Worm (Caenorhabditis elegans) whole organism, late embryonic: ENCODE data around the gene F54E2.2.
A peak's percentile ranks its signal among the peaks of the same experiment; 100 is the strongest.

ENCODE experiments used
- C38D4.7 ChIP-seq: fragments of 200-800 bp; sonication (Bioruptor generic); optimal IDR thresholded peaks from 2 replicates; lab custom pipeline; 2018; ENCODE audit warnings: mild to moderate bottlenecking, missing genetic modification characterization, moderate library complexity, missing compliant biosample characterization
- Y22D7AL.16 ChIP-seq: sonication (generic microtip); optimal IDR thresholded peaks from 2 replicates; lab custom pipeline; 2016; ENCODE audit warnings: missing genetic modification characterization, missing compliant biosample characterization
- ama-1 ChIP-seq: fragments of 150-350 bp; optimal IDR thresholded peaks from 2 replicates; lab custom pipeline; 2014
- ceh-18 ChIP-seq: sonication (generic microtip); optimal IDR thresholded peaks from 2 replicates; lab custom pipeline; 2016; ENCODE audit warnings: missing genetic modification characterization, missing compliant biosample characterization
- ceh-19 ChIP-seq: fragments of 200-800 bp; sonication (Bioruptor generic); optimal IDR thresholded peaks from 2 replicates; lab custom pipeline; 2018; ENCODE audit warnings: mild to moderate bottlenecking, missing genetic modification characterization, missing compliant biosample characterization
- ceh-22 ChIP-seq: sonication (generic microtip); optimal IDR thresholded peaks from 2 replicates; lab custom pipeline; 2017; ENCODE audit warnings: missing biosample characterization, missing genetic modification characterization
- ceh-24 ChIP-seq: sonication (generic microtip); optimal IDR thresholded peaks from 2 replicates; lab custom pipeline; 2016; ENCODE audit warnings: mild to moderate bottlenecking, missing genetic modification characterization, missing compliant biosample characterization
- ceh-30 ChIP-seq: fragments of 150-350 bp; optimal IDR thresholded peaks from 2 replicates; lab custom pipeline; 2014; ENCODE audit warnings: missing biosample characterization, missing genetic modification characterization
- ceh-34 ChIP-seq: sonication (generic microtip); optimal IDR thresholded peaks from 2 replicates; lab custom pipeline; 2016; ENCODE audit warnings: mild to moderate bottlenecking, missing genetic modification characterization, missing compliant biosample characterization
- ceh-48 ChIP-seq: sonication (generic microtip); optimal IDR thresholded peaks from 2 replicates; lab custom pipeline; 2016; ENCODE audit warnings: missing genetic modification characterization, inconsistent platforms, missing compliant biosample characterization
- ceh-6 ChIP-seq: fragments of 200-800 bp; sonication (Bioruptor generic); optimal IDR thresholded peaks from 2 replicates; lab custom pipeline; 2018; ENCODE audit warnings: mild to moderate bottlenecking, missing genetic modification characterization, missing compliant biosample characterization
- ceh-9 ChIP-seq: sonication (generic microtip); optimal IDR thresholded peaks from 2 replicates; lab custom pipeline; 2016; ENCODE audit warnings: mild to moderate bottlenecking, missing genetic modification characterization, inconsistent platforms, missing compliant biosample characterization
- che-1 ChIP-seq: sonication (generic microtip); optimal IDR thresholded peaks from 2 replicates; lab custom pipeline; 2016; ENCODE audit warnings: mild to moderate bottlenecking, missing genetic modification characterization, missing compliant biosample characterization
- dve-1 ChIP-seq: sonication (generic microtip); optimal IDR thresholded peaks from 2 replicates; lab custom pipeline; 2017; ENCODE audit warnings: antibody characterized with exemption, mild to moderate bottlenecking, missing genetic modification characterization, missing compliant biosample characterization
- elt-2 ChIP-seq: sonication (generic microtip); optimal IDR thresholded peaks from 2 replicates; lab custom pipeline; 2016; ENCODE audit warnings: missing genetic modification reagents, missing genetic modification characterization, missing compliant biosample characterization
- ets-4 ChIP-seq: sonication (generic microtip); optimal IDR thresholded peaks from 2 replicates; lab custom pipeline; 2016; ENCODE audit warnings: missing genetic modification characterization, missing compliant biosample characterization
- fax-1 ChIP-seq: sonication (generic microtip); optimal IDR thresholded peaks from 2 replicates; lab custom pipeline; 2016; ENCODE audit warnings: missing genotype, missing genetic modification characterization, missing compliant biosample characterization
- fkh-10 ChIP-seq: fragments of 150-350 bp; optimal IDR thresholded peaks from 2 replicates; lab custom pipeline; 2014; ENCODE audit warnings: missing biosample characterization, missing genetic modification reagents, missing genetic modification characterization
- fkh-6 ChIP-seq: sonication (generic microtip); optimal IDR thresholded peaks from 2 replicates; lab custom pipeline; 2016; ENCODE audit warnings: missing genetic modification characterization, missing compliant biosample characterization
- hlh-6 ChIP-seq: sonication (generic microtip); optimal IDR thresholded peaks from 2 replicates; lab custom pipeline; 2016; ENCODE audit warnings: missing genotype, missing genetic modification characterization, missing compliant biosample characterization
- hlh-8 ChIP-seq: sonication (generic microtip); optimal IDR thresholded peaks from 2 replicates; lab custom pipeline; 2016; ENCODE audit warnings: missing genotype, missing genetic modification characterization, missing compliant biosample characterization
- mec-3 ChIP-seq: sonication (generic microtip); optimal IDR thresholded peaks from 2 replicates; lab custom pipeline; 2016; ENCODE audit warnings: borderline replicate concordance, missing genetic modification characterization, missing compliant biosample characterization
- nfya-1 ChIP-seq: sonication (generic microtip); optimal IDR thresholded peaks from 2 replicates; lab custom pipeline; 2017; ENCODE audit warnings: missing genetic modification characterization, mild to moderate bottlenecking, missing compliant biosample characterization, antibody characterized with exemption, moderate library complexity
- nhr-11 ChIP-seq: fragments of 150-350 bp; optimal IDR thresholded peaks from 2 replicates; lab custom pipeline; 2014; ENCODE audit warnings: missing biosample characterization, missing genetic modification characterization
- odd-2 ChIP-seq: sonication (generic microtip); optimal IDR thresholded peaks from 2 replicates; lab custom pipeline; 2017; ENCODE audit warnings: antibody characterized with exemption, mild to moderate bottlenecking, missing genetic modification characterization, missing compliant biosample characterization
- pag-3 ChIP-seq: sonication (generic microtip); optimal IDR thresholded peaks from 2 replicates; lab custom pipeline; 2016; ENCODE audit warnings: missing compliant biosample characterization, missing genetic modification characterization, borderline replicate concordance
- pat-9 ChIP-seq: fragments of 200-800 bp; sonication (Bioruptor generic); optimal IDR thresholded peaks from 2 replicates; lab custom pipeline; 2018; ENCODE audit warnings: mild to moderate bottlenecking, missing genetic modification characterization, moderate library complexity, missing compliant biosample characterization
- pha-4 ChIP-seq: fragments of 150-350 bp; optimal IDR thresholded peaks from 2 replicates; lab custom pipeline; 2018; ENCODE audit warnings: missing biosample characterization, missing genetic modification reagents, missing genetic modification characterization
- pqm-1 ChIP-seq: sonication (generic microtip); optimal IDR thresholded peaks from 2 replicates; lab custom pipeline; 2016; ENCODE audit warnings: missing genetic modification characterization, missing compliant biosample characterization
- rnt-1 ChIP-seq: sonication (generic microtip); optimal IDR thresholded peaks from 2 replicates; lab custom pipeline; 2016; ENCODE audit warnings: missing genetic modification characterization, missing compliant biosample characterization
- sox-4 ChIP-seq: sonication (generic microtip); optimal IDR thresholded peaks from 2 replicates; lab custom pipeline; 2017; ENCODE audit warnings: mild to moderate bottlenecking, missing genetic modification characterization, inconsistent platforms, missing compliant biosample characterization
- syd-9 ChIP-seq: sonication (generic microtip); optimal IDR thresholded peaks from 2 replicates; lab custom pipeline; 2016; ENCODE audit warnings: mild to moderate bottlenecking, missing genetic modification characterization, moderate library complexity, missing compliant biosample characterization
- tbx-2 ChIP-seq: sonication (generic microtip); optimal IDR thresholded peaks from 2 replicates; lab custom pipeline; 2016; ENCODE audit warnings: missing genetic modification characterization, missing compliant biosample characterization
- ttx-3 ChIP-seq: sonication (generic microtip); optimal IDR thresholded peaks from 2 replicates; lab custom pipeline; 2016; ENCODE audit warnings: missing genetic modification reagents, missing genetic modification characterization, missing compliant biosample characterization
- unc-42 ChIP-seq: sonication (generic microtip); optimal IDR thresholded peaks from 2 replicates; lab custom pipeline; 2016; ENCODE audit warnings: missing genotype, missing genetic modification characterization, missing compliant biosample characterization

Gene F54E2.2

ce11 chrV:2800676-2801075 is 4.6 kb downstream of the F54E2.2 start:
- peak; percentile 7 for TF ChIP-seq hlh-6 (tag; lab: Kevin White, UChicago)
- TF ChIP-seq pha-4 (tag; lab: Kevin White, UChicago) = no peak

ce11 chrV:2801955-2802354 is 5.9 kb downstream of the F54E2.2 start:
- TF ChIP-seq ceh-24 (tag; lab: Kevin White, UChicago) (no peak), pat-9 (tag; lab: Kevin White, UChicago) (no peak), syd-9 (tag; lab: Kevin White, UChicago) (no peak), pag-3 (no peak), dve-1 (tag; lab: Kevin White, UChicago) (no peak), ama-1 (lab: Kevin White, UChicago) (no peak)
- TF ChIP-seq, all 69 proteins: peak for 0

ce11 chrV:2803258-2803657 is 7.2 kb downstream of the F54E2.2 start:
- TF ChIP-seq nfya-1 (tag; lab: Kevin White, UChicago) (peak; percentile 66), ceh-18 (tag; lab: Kevin White, UChicago) (peak; percentile 62), elt-2 (tag; lab: Kevin White, UChicago) (no peak)

- TF ChIP-seq ttx-3 (tag; lab: Kevin White, UChicago) (no peak), ceh-19 (GFP tag; lab: Kevin White, UChicago) (no peak), ceh-9 (no peak), Y22D7AL.16 (tag; lab: Kevin White, UChicago) (no peak), odd-2 (tag; lab: Kevin White, UChicago) (no peak), nhr-11 (tag; lab: Kevin White, UChicago) (no peak), unc-42 (no peak), pqm-1 (tag; lab: Kevin White, UChicago) (no peak), dve-1 (tag; lab: Kevin White, UChicago) (no peak), pag-3 (no peak)
These were observed 11.7 kb downstream of the F54E2.2 start, which contains the start of gene ketn-1 for ce11 chrV:2807760-2808159. TSS of gene ketn-1 (minus strand) at chrV:2807860.

- TF ChIP-seq che-1 (tag; lab: Kevin White, UChicago) = no peak
- TF ChIP-seq ceh-18 (tag; lab: Kevin White, UChicago) = peak; percentile 45
- peak; percentile 82 for TF ChIP-seq rnt-1
- TF ChIP-seq ceh-34 (tag; lab: Kevin White, UChicago) = no peak
These were observed 13.3 kb downstream of the F54E2.2 start for ce11 chrV:2809443-2809842.

ce11 chrV:2810164-2810563 is 14.1 kb downstream of the F54E2.2 start, which contains the start of gene F54E2.1:
TSS of gene F54E2.1 (plus strand) at chrV:2810398.
- peak; percentile 45 for TF ChIP-seq elt-2 (tag; lab: Kevin White, UChicago)
- no peak for TF ChIP-seq ceh-30 (tag; lab: Kevin White, UChicago)
- TF ChIP-seq unc-42 = no peak
- no peak for TF ChIP-seq ceh-48 (tag; lab: Kevin White, UChicago)
- TF ChIP-seq ets-4 (tag; lab: Kevin White, UChicago) = no peak

- TF ChIP-seq hlh-8 (tag; lab: Kevin White, UChicago) = no peak
- no peak for TF ChIP-seq rnt-1
- no peak for TF ChIP-seq pqm-1 (tag; lab: Kevin White, UChicago)
- TF ChIP-seq sox-4 = no peak
- no peak for TF ChIP-seq ceh-22
- TF ChIP-seq ceh-6 (GFP tag; lab: Kevin White, UChicago) = no peak
- TF ChIP-seq ceh-30 (tag; lab: Kevin White, UChicago) = no peak
- TF ChIP-seq fax-1 (tag; lab: Kevin White, UChicago) = no peak
- TF ChIP-seq ets-4 (tag; lab: Kevin White, UChicago) = no peak
- TF ChIP-seq che-1 (tag; lab: Kevin White, UChicago) = no peak
- TF ChIP-seq nhr-11 (tag; lab: Kevin White, UChicago) = no peak
- TF ChIP-seq tbx-2 (tag; lab: Kevin White, UChicago) = no peak
- no peak for TF ChIP-seq C38D4.7
- TF ChIP-seq pat-9 (tag; lab: Kevin White, UChicago) = no peak
- TF ChIP-seq fkh-6 (tag; lab: Kevin White, UChicago) = no peak
- TF ChIP-seq syd-9 (tag; lab: Kevin White, UChicago) = no peak
- no peak for TF ChIP-seq fkh-10 (GFP tag; lab: Kevin White, UChicago)
- no peak for TF ChIP-seq mec-3 (tag; lab: Kevin White, UChicago)
- TF ChIP-seq dve-1 (tag; lab: Kevin White, UChicago) = no peak
These were observed 17.8 kb downstream of the F54E2.2 start, which contains the start of gene F54E2.9 for ce11 chrV:2813856-2814255. TSS of gene F54E2.9 (minus strand) at chrV:2813987.
